Worm (Caenorhabditis elegans) whole organism, L4 larva: Measurements from ENCODE around the gene Y38H6A.1.

Experiments used
- ZK546.5 ChIP-seq, 2 experiments: sonication (generic microtip); optimal IDR thresholded peaks; 2 replicates each; lab custom pipeline; 2017; ENCODE audit warnings: missing biosample characterization in 2 of 2, missing genetic modification characterization in 2 of 2
- aly-2 ChIP-seq: sonication (generic microtip); optimal IDR thresholded peaks from 2 replicates; lab custom pipeline; 2018; ENCODE audit warnings: missing biosample characterization, missing genetic modification characterization
- ceh-82 ChIP-seq: sonication (generic microtip); optimal IDR thresholded peaks from 2 replicates; lab custom pipeline; 2017; ENCODE audit warnings: missing biosample characterization, missing genetic modification characterization
- dmd-9 ChIP-seq: fragments of 200-800 bp; sonication (Bioruptor generic); IDR thresholded peaks from 2 replicates; pipeline ENCODE4 v1.3.6; 2022; ENCODE audit warnings: missing genetic modification reagents, missing genetic modification characterization, missing compliant biosample characterization
- gei-8 ChIP-seq: fragments of 200-800 bp; sonication (Bioruptor generic); optimal IDR thresholded peaks from 2 replicates; lab custom pipeline; 2018; ENCODE audit warnings: mild to moderate bottlenecking, missing genetic modification characterization, missing compliant biosample characterization
- lin-13 ChIP-seq: fragments of 150-350 bp; optimal IDR thresholded peaks from 2 replicates; lab custom pipeline; 2014; ENCODE audit warnings: missing biosample characterization, missing genetic modification reagents, missing genetic modification characterization
- lsy-2 ChIP-seq, 2 experiments: fragments of 150-350 bp in 1 of 2; sonication (generic microtip) in 1 of 2; optimal IDR thresholded peaks; 2 replicates each; lab custom pipeline; 2014 to 2017; ENCODE audit warnings: missing biosample characterization in 2 of 2, missing genetic modification characterization in 2 of 2
- mdl-1 ChIP-seq, 2 experiments: fragments of 150-350 bp in 1 of 2; sonication (generic microtip) in 1 of 2; optimal IDR thresholded peaks; 2 replicates each; lab custom pipeline; 2014 to 2017; ENCODE audit warnings: missing biosample characterization in 2 of 2, missing genetic modification characterization in 2 of 2
- nhr-10 ChIP-seq: fragments of 150-350 bp; optimal IDR thresholded peaks from 2 replicates; lab custom pipeline; 2014; ENCODE audit warnings: missing biosample characterization, missing genetic modification characterization
- nhr-11 ChIP-seq: fragments of 150-350 bp; optimal IDR thresholded peaks from 2 replicates; lab custom pipeline; 2014; ENCODE audit warnings: missing biosample characterization, missing genetic modification characterization
- nhr-237 ChIP-seq: sonication (generic microtip); optimal IDR thresholded peaks from 2 replicates; lab custom pipeline; 2017; ENCODE audit warnings: missing biosample characterization, missing genetic modification characterization
- nhr-76 ChIP-seq: fragments of 150-350 bp; optimal IDR thresholded peaks from 2 replicates; lab custom pipeline; 2014; ENCODE audit warnings: missing biosample characterization, missing genetic modification characterization
- pha-4 ChIP-seq, 2 experiments: fragments of 150-350 bp in 1 of 2; fragments of 200-800 bp in 1 of 2; sonication (Bioruptor generic) in 1 of 2; IDR thresholded peaks in 1 of 2; optimal IDR thresholded peaks in 1 of 2; 2 replicates each; pipeline versions ENCODE4 v1.3.6 to Lab custom; 2014 to 2022; ENCODE audit warnings: missing genetic modification characterization in 2 of 2, missing genetic modification reagents in 2 of 2, missing biosample characterization in 1 of 2, missing compliant biosample characterization in 1 of 2
- zfp-3 ChIP-seq: fragments of 200-800 bp; sonication (Bioruptor generic); conservative IDR thresholded peaks from 2 replicates; pipeline ENCODE4 v1.3.6; 2022; ENCODE audit warnings: missing genetic modification reagents, missing genetic modification characterization, missing compliant biosample characterization

- no peak for TF ChIP-seq gei-8 (GFP tag; lab: Kevin White, UChicago)
- TF ChIP-seq dmd-9 (GFP tag; lab: Robert Waterston, UW) = no peak
- no peak for TF ChIP-seq pha-4 (GFP tag; IDR thresholded peaks at IDR 0.05; lab: Robert Waterston, UW)
- no peak for TF ChIP-seq pha-4 (tag; optimal IDR thresholded peaks at IDR 0.05; lab: Kevin White, UChicago)
- no peak for TF ChIP-seq aly-2 (tag; lab: Kevin White, UChicago)
- TF ChIP-seq nhr-11 = no peak
- no peak for TF ChIP-seq mdl-1 (tag; optimal IDR thresholded peaks at IDR 0.05; lab: Kevin White, UChicago)
- TF ChIP-seq ceh-82 = no peak
- TF ChIP-seq nhr-76 = no peak
- TF ChIP-seq lsy-2 (tag; optimal IDR thresholded peaks at IDR 0.05; lab: Kevin White, UChicago) = no peak
- no peak for TF ChIP-seq zfp-3 (GFP tag; lab: Robert Waterston, UW)
- TF ChIP-seq nhr-10 (tag; lab: Kevin White, UChicago) = no peak
- no peak for TF ChIP-seq lin-13
- TF ChIP-seq ZK546.5 (tag; optimal IDR thresholded peaks at IDR 0.05; lab: Kevin White, UChicago) = no peak
- TF ChIP-seq nhr-237 (tag; lab: Kevin White, UChicago) = no peak
These were observed 49.0 kb downstream of the Y38H6A.1 start for ce11 chrV:20374484-20374883.
